Worm (Caenorhabditis elegans) whole organism, young adult: ENCODE data around the gene K02G10.5.

Experiments used
- F22D6.2 ChIP-seq: sonication (generic microtip); optimal IDR thresholded peaks from 2 replicates; lab custom pipeline; 2016; ENCODE audit warnings: mild to moderate bottlenecking, missing genetic modification characterization, missing compliant biosample characterization
- F57C9.4 ChIP-seq: sonication (generic microtip); optimal IDR thresholded peaks from 2 replicates; lab custom pipeline; 2017; ENCODE audit warnings: mild to moderate bottlenecking, missing genetic modification characterization, missing compliant biosample characterization
- K11D2.4 ChIP-seq: fragments of 200-800 bp; sonication (Bioruptor generic); IDR thresholded peaks from 2 replicates; pipeline ENCODE4 v1.3.6; 2022; ENCODE audit warnings: missing genetic modification reagents, missing genetic modification characterization, missing compliant biosample characterization
- T07F8.4 ChIP-seq: sonication (generic microtip); optimal IDR thresholded peaks from 2 replicates; lab custom pipeline; 2016; ENCODE audit warnings: mild to moderate bottlenecking, missing genetic modification characterization, moderate library complexity, missing compliant biosample characterization
- Y53F4B.3 ChIP-seq: fragments of 200-800 bp; sonication (Bioruptor generic); IDR thresholded peaks from 2 replicates; pipeline ENCODE4 v1.3.6; 2022; ENCODE audit warnings: missing genetic modification reagents, missing genetic modification characterization, missing compliant biosample characterization
- ama-1 ChIP-seq, 3 experiments: fragments of 150-350 bp in 1 of 3; sonication (generic microtip) in 2 of 3; optimal IDR thresholded peaks; 2 replicates each; lab custom pipeline; 2014 to 2018; ENCODE audit warnings: missing biosample characterization in 2 of 3, missing genetic modification characterization in 2 of 3, missing genetic modification reagents in 2 of 3
- attf-3 ChIP-seq: fragments of 200-800 bp; sonication (Bioruptor generic); conservative IDR thresholded peaks from 2 replicates; pipeline ENCODE4 v1.3.6; 2022; ENCODE audit warnings: missing genetic modification reagents, missing genetic modification characterization, missing compliant biosample characterization
- attf-5 ChIP-seq: fragments of 200-800 bp; sonication (Bioruptor generic); optimal IDR thresholded peaks from 2 replicates; lab custom pipeline; 2018; ENCODE audit warnings: mild to moderate bottlenecking, missing genetic modification characterization, missing compliant biosample characterization
- attf-6 ChIP-seq: fragments of 200-800 bp; sonication (Bioruptor generic); IDR thresholded peaks from 2 replicates; pipeline ENCODE4 v1.3.6; 2022; ENCODE audit warnings: missing genetic modification reagents, missing genetic modification characterization, missing compliant biosample characterization
- bed-2 ChIP-seq: fragments of 200-800 bp; sonication (Bioruptor generic); IDR thresholded peaks from 2 replicates; pipeline ENCODE4 v1.3.6; 2022; ENCODE audit warnings: missing genetic modification reagents, missing genetic modification characterization, missing compliant biosample characterization
- ccch-3 ChIP-seq: fragments of 200-800 bp; sonication (Bioruptor generic); optimal IDR thresholded peaks from 2 replicates; lab custom pipeline; 2018; ENCODE audit warnings: mild to moderate bottlenecking, missing genetic modification characterization, missing compliant biosample characterization
- ceh-100 ChIP-seq: fragments of 200-800 bp; sonication (Bioruptor generic); IDR thresholded peaks from 2 replicates; pipeline ENCODE4 v1.3.6; 2022; ENCODE audit warnings: missing genetic modification reagents, missing genetic modification characterization, missing compliant biosample characterization
- ceh-40 ChIP-seq: fragments of 200-800 bp; sonication (Bioruptor generic); IDR thresholded peaks from 2 replicates; pipeline ENCODE4 v1.3.6; 2022; ENCODE audit warnings: missing genetic modification characterization, missing compliant biosample characterization
- ceh-79 ChIP-seq: sonication (generic microtip); optimal IDR thresholded peaks from 2 replicates; lab custom pipeline; 2017; ENCODE audit warnings: mild to moderate bottlenecking, missing genetic modification characterization, missing compliant biosample characterization
- ceh-91 ChIP-seq: fragments of 200-800 bp; sonication (Bioruptor generic); IDR thresholded peaks from 2 replicates; pipeline ENCODE4 v1.3.6; 2022; ENCODE audit warnings: missing genetic modification reagents, missing genetic modification characterization, missing compliant biosample characterization
- chd-7 ChIP-seq: sonication (generic microtip); optimal IDR thresholded peaks from 2 replicates; lab custom pipeline; 2016; ENCODE audit warnings: mild to moderate bottlenecking, missing genetic modification characterization, moderate library complexity, missing compliant biosample characterization
- dpff-1 ChIP-seq: sonication (generic microtip); optimal IDR thresholded peaks from 2 replicates; lab custom pipeline; 2017; ENCODE audit warnings: mild to moderate bottlenecking, missing genetic modification characterization, missing compliant biosample characterization
- efl-1 ChIP-seq: fragments of 150-350 bp; optimal IDR thresholded peaks from 2 replicates; lab custom pipeline; 2014; ENCODE audit warnings: missing biosample characterization, missing genetic modification reagents, missing genetic modification characterization
- egl-44 ChIP-seq: fragments of 200-800 bp; sonication (Bioruptor generic); IDR thresholded peaks from 2 replicates; pipeline ENCODE4 v1.3.6; 2022; ENCODE audit warnings: missing genetic modification reagents, missing genetic modification characterization, missing compliant biosample characterization
- ets-4 ChIP-seq: fragments of 200-800 bp; sonication (Bioruptor generic); optimal IDR thresholded peaks from 2 replicates; lab custom pipeline; 2018; ENCODE audit warnings: mild to moderate bottlenecking, missing genetic modification characterization, missing compliant biosample characterization
- gei-17 ChIP-seq: fragments of 200-800 bp; sonication (Bioruptor generic); optimal IDR thresholded peaks from 2 replicates; lab custom pipeline; 2018; ENCODE audit warnings: mild to moderate bottlenecking, missing genetic modification characterization, missing compliant biosample characterization
- hlh-26 ChIP-seq: fragments of 200-800 bp; sonication (Bioruptor generic); conservative IDR thresholded peaks from 2 replicates; pipeline ENCODE4 v1.3.6; 2022; ENCODE audit warnings: missing genetic modification reagents, missing genetic modification characterization, missing compliant biosample characterization
- hrde-1 ChIP-seq: sonication (generic microtip); optimal IDR thresholded peaks from 2 replicates; lab custom pipeline; 2016; ENCODE audit warnings: missing genetic modification characterization, mild to moderate bottlenecking, missing compliant biosample characterization, moderate library complexity, missing genotype, missing genetic modification reagents, borderline replicate concordance
- hsf-1 ChIP-seq: fragments of 200-800 bp; sonication (Bioruptor generic); IDR thresholded peaks from 2 replicates; pipeline ENCODE4 v1.3.6; 2022; ENCODE audit warnings: missing genetic modification reagents, missing genetic modification characterization, missing compliant biosample characterization
- lag-1 ChIP-seq: fragments of 200-800 bp; sonication (Bioruptor generic); IDR thresholded peaks from 2 replicates; pipeline ENCODE4 v1.3.6; 2022; ENCODE audit warnings: missing genetic modification reagents, missing genetic modification characterization, missing compliant biosample characterization
- lin-26 ChIP-seq: fragments of 200-800 bp; sonication (Bioruptor generic); IDR thresholded peaks from 2 replicates; pipeline ENCODE4 v1.3.6; 2022; ENCODE audit warnings: missing genetic modification reagents, missing genetic modification characterization, missing compliant biosample characterization
- lin-35 ChIP-seq, 3 experiments: fragments of 150-350 bp in 2 of 3; sonication (generic microtip) in 1 of 3; optimal IDR thresholded peaks; 2 replicates each; lab custom pipeline; 2014 to 2018; ENCODE audit warnings: missing biosample characterization in 3 of 3, missing genetic modification characterization in 3 of 3, missing genetic modification reagents in 3 of 3
- madf-10 ChIP-seq: sonication (generic microtip); optimal IDR thresholded peaks from 2 replicates; lab custom pipeline; 2016; ENCODE audit warnings: mild to moderate bottlenecking, missing genetic modification characterization, missing compliant biosample characterization
- madf-3 ChIP-seq: fragments of 200-800 bp; sonication (Bioruptor generic); IDR thresholded peaks from 2 replicates; pipeline ENCODE4 v1.3.6; 2022; ENCODE audit warnings: missing genetic modification reagents, missing genetic modification characterization, missing compliant biosample characterization
- mcd-1 ChIP-seq: fragments of 200-800 bp; sonication (Bioruptor generic); IDR thresholded peaks from 2 replicates; pipeline ENCODE4 v1.3.6; 2022; ENCODE audit warnings: missing genetic modification reagents, missing genetic modification characterization, missing compliant biosample characterization
- mxl-1 ChIP-seq: sonication (generic microtip); optimal IDR thresholded peaks from 2 replicates; lab custom pipeline; 2016; ENCODE audit warnings: missing genetic modification characterization, missing compliant biosample characterization
- nfya-1 ChIP-seq: sonication (generic microtip); optimal IDR thresholded peaks from 2 replicates; lab custom pipeline; 2017; ENCODE audit warnings: antibody characterized with exemption, missing compliant biosample characterization, missing genetic modification characterization, borderline replicate concordance; ENCODE audit not compliant: insufficient read depth
- nfya-2 ChIP-seq: fragments of 200-800 bp; sonication (Bioruptor generic); IDR thresholded peaks from 2 replicates; pipeline ENCODE4 v1.3.6; 2022; ENCODE audit warnings: missing genetic modification reagents, missing genetic modification characterization, missing compliant biosample characterization
- nfyb-1 ChIP-seq: fragments of 200-800 bp; sonication (Bioruptor generic); IDR thresholded peaks from 2 replicates; pipeline ENCODE4 v1.3.6; 2022; ENCODE audit warnings: missing genetic modification reagents, missing genetic modification characterization, missing compliant biosample characterization
- nhr-120 ChIP-seq: fragments of 200-800 bp; sonication (Bioruptor generic); IDR thresholded peaks from 2 replicates; pipeline ENCODE4 v1.3.6; 2022; ENCODE audit warnings: missing genetic modification characterization, missing compliant biosample characterization
- nhr-27 ChIP-seq: fragments of 200-800 bp; sonication (Bioruptor generic); optimal IDR thresholded peaks from 2 replicates; lab custom pipeline; 2018; ENCODE audit warnings: mild to moderate bottlenecking, missing genetic modification characterization, moderate library complexity, missing compliant biosample characterization
- repo-1 ChIP-seq: sonication (generic microtip); optimal IDR thresholded peaks from 2 replicates; lab custom pipeline; 2017; ENCODE audit warnings: mild to moderate bottlenecking, missing genetic modification characterization, missing compliant biosample characterization
- snpc-1.1 ChIP-seq: sonication (generic microtip); optimal IDR thresholded peaks from 2 replicates; lab custom pipeline; 2017; ENCODE audit warnings: missing genetic modification characterization, mild to moderate bottlenecking, missing compliant biosample characterization, antibody characterized with exemption, moderate library complexity, missing genotype, missing genetic modification reagents; ENCODE audit not compliant: insufficient read depth
- snpc-1.3 ChIP-seq: sonication (generic microtip); optimal IDR thresholded peaks from 2 replicates; lab custom pipeline; 2017; ENCODE audit warnings: missing genetic modification characterization, mild to moderate bottlenecking, missing compliant biosample characterization, antibody characterized with exemption, moderate library complexity, missing genotype, missing genetic modification reagents; ENCODE audit not compliant: insufficient read depth
- snpc-3.4 ChIP-seq: sonication (generic microtip); optimal IDR thresholded peaks from 2 replicates; lab custom pipeline; 2017; ENCODE audit warnings: missing genetic modification characterization, mild to moderate bottlenecking, missing compliant biosample characterization, antibody characterized with exemption, moderate library complexity, missing genotype, missing genetic modification reagents
- somi-1 ChIP-seq: fragments of 200-800 bp; sonication (Bioruptor generic); optimal IDR thresholded peaks from 2 replicates; lab custom pipeline; 2018; ENCODE audit warnings: mild to moderate bottlenecking, missing genetic modification characterization, missing compliant biosample characterization
- unc-130 ChIP-seq: sonication (generic microtip); optimal IDR thresholded peaks from 2 replicates; lab custom pipeline; 2016; ENCODE audit warnings: missing genetic modification reagents, missing genetic modification characterization, missing compliant biosample characterization
- zfh-2 ChIP-seq: fragments of 200-800 bp; sonication (Bioruptor generic); conservative IDR thresholded peaks from 2 replicates; pipeline ENCODE4 v1.3.6; 2022; ENCODE audit warnings: missing genetic modification reagents, missing genetic modification characterization, missing compliant biosample characterization
- zim-3 ChIP-seq: sonication (generic microtip); optimal IDR thresholded peaks from 2 replicates; lab custom pipeline; 2017; ENCODE audit warnings: mild to moderate bottlenecking, missing genetic modification characterization, moderate library complexity, missing compliant biosample characterization
- ztf-22 ChIP-seq: fragments of 200-800 bp; sonication (Bioruptor generic); optimal IDR thresholded peaks from 2 replicates; lab custom pipeline; 2018; ENCODE audit warnings: mild to moderate bottlenecking, missing genetic modification characterization, moderate library complexity, missing compliant biosample characterization
- ztf-26 ChIP-seq: sonication (generic microtip); optimal IDR thresholded peaks from 2 replicates; lab custom pipeline; 2017; ENCODE audit warnings: missing genetic modification characterization, missing compliant biosample characterization
- ztf-6 ChIP-seq: fragments of 200-800 bp; sonication (Bioruptor generic); IDR thresholded peaks from 2 replicates; pipeline ENCODE4 v1.3.6; 2022; ENCODE audit warnings: missing genetic modification reagents, missing genetic modification characterization, missing compliant biosample characterization

The K02G10.5 gene

DNA sequence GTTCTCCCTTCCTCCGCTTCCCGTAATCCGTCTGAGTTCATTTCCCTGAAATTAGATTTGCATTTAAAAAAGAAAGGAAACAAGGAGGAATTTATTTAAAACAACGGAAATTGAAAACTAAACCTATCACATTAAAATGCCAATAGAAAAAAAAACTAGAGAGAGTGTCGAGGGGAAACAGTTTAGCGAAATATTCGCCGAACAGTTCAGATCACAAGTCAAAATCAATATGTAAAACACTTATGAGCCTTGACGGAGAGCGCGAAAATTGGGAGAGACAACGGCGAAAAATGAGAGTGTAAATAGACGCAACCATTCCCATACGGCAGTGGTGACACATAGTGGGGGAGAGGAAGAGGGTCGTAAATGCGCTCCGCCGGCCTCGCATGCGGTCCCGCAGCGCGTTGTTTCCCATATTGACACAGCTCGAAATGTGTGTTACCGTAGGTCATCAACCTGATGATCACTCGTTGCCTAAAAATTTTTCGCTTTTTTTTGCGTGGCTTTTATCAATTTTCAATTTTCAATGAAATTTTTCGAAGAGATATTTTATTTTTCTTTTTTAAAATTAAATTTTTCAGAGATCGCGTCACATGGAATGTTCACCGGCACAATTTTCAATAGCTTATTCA, 20.8 kb upstream of the K02G10.5 start, which contains the start of the genes dnj-14 and glit-1 (continued):
- TF ChIP-seq ztf-6 (GFP tag; lab: Robert Waterston, UW) (0 out of 2 replicates have a peak, but pooled peaks have one; percentile 40), K11D2.4 (GFP tag; lab: Robert Waterston, UW) (peak; percentile 62; the same call in 1 of the 2 replicates), nfyb-1 (GFP tag; lab: Robert Waterston, UW) (peak; percentile 82), gei-17 (GFP tag; lab: Kevin White, UChicago) (peak; percentile 46), dpff-1 (no peak), snpc-1.3 (tag; lab: Kevin White, UChicago) (peak; percentile 4), F22D6.2 (tag; lab: Kevin White, UChicago) (no peak), zim-3 (tag; lab: Kevin White, UChicago) (no peak), lin-35 (GFP tag; optimal IDR thresholded peaks at IDR 0.05; lab: Kevin White, UChicago) (peak in 1 of 3 experiments; percentile 58), ama-1 (optimal IDR thresholded peaks at IDR 0.05; lab: Kevin White, UChicago) (no peak), ama-1 (GFP tag; optimal IDR thresholded peaks at IDR 0.05; lab: Kevin White, UChicago) (no peak), attf-5 (GFP tag; lab: Kevin White, UChicago) (peak; percentile 94), ztf-26 (peak; percentile 57), T07F8.4 (no peak), lin-26 (GFP tag; lab: Robert Waterston, UW) (no peak), ceh-40 (no peak), snpc-1.1 (tag; lab: Kevin White, UChicago) (no peak), hlh-26 (GFP tag; lab: Robert Waterston, UW) (no peak), snpc-3.4 (tag; lab: Kevin White, UChicago) (no peak), chd-7 (no peak), efl-1 (GFP tag; lab: Kevin White, UChicago) (peak; percentile 31), somi-1 (GFP tag; lab: Kevin White, UChicago) (peak; percentile 4), ceh-91 (no peak), mcd-1 (peak; percentile 89), ccch-3 (no peak), attf-6 (GFP tag; lab: Robert Waterston, UW) (no peak), Y53F4B.3 (no peak), attf-3 (GFP tag; lab: Robert Waterston, UW) (0 out of 2 replicates have a peak, but pooled peaks have one; percentile 11), zfh-2 (GFP tag; lab: Robert Waterston, UW) (peak; percentile 96), F57C9.4 (no peak), repo-1 (tag; lab: Kevin White, UChicago) (peak; percentile 51), unc-130 (GFP tag; lab: Kevin White, UChicago) (no peak), nfya-2 (no peak), ets-4 (GFP tag; lab: Kevin White, UChicago) (peak; percentile 58), madf-10 (tag; lab: Kevin White, UChicago) (peak; percentile 84), mxl-1 (tag; lab: Kevin White, UChicago) (no peak), madf-3 (GFP tag; lab: Robert Waterston, UW) (no peak), ceh-79 (tag; lab: Kevin White, UChicago) (no peak), hrde-1 (tag; lab: Kevin White, UChicago) (no peak), ztf-22 (GFP tag; lab: Kevin White, UChicago) (peak; percentile 19), ceh-100 (GFP tag; lab: Robert Waterston, UW) (no peak), lag-1 (GFP tag; lab: Robert Waterston, UW) (no peak), bed-2 (GFP tag; lab: Robert Waterston, UW) (peak; percentile 12; the same call in 1 of the 2 replicates), nfya-1 (no peak), egl-44 (peak; percentile 83; the same call in 1 of the 2 replicates), nhr-27 (tag; lab: Kevin White, UChicago) (no peak), nhr-120 (GFP tag; lab: Robert Waterston, UW) (no peak), hsf-1 (GFP tag; lab: Robert Waterston, UW) (no peak)
